Worm (Caenorhabditis elegans): ENCODE results near the gene aipl-1.

ce11 chrV:15147776-15148175, 11.2 kb upstream of the aipl-1 start, which contains the start of gene T09F5.20:
- TF ChIP-seq ama-1 (optimal IDR thresholded peaks at IDR 0.05) (no peak), scrt-1 (GFP tag; IDR thresholded peaks at IDR 0.05) (no peak), flt-1 (GFP tag; IDR thresholded peaks at IDR 0.05) (no peak), pes-1 (GFP tag; IDR thresholded peaks at IDR 0.05) (no peak), ceh-36 (tag; optimal IDR thresholded peaks at IDR 0.05) (no peak), B0310.2 (tag; optimal IDR thresholded peaks at IDR 0.05) (no peak), F13C5.2 (tag; optimal IDR thresholded peaks at IDR 0.05) (no peak), sea-1 (GFP tag; conservative IDR thresholded peaks at IDR 0.05) (no peak), tbx-37 (GFP tag; conservative IDR thresholded peaks at IDR 0.05) (no peak)

Data from whole organism, early embryonic.